Worm (Caenorhabditis elegans) whole organism, L1 larva: Measurements from ENCODE around the gene Y97E10AR.4.

Experiments
- dpl-1 ChIP-seq, 3 experiments: fragments of 150-350 bp in 2 of 3; sonication (generic microtip) in 1 of 3; optimal IDR thresholded peaks; 2 replicates each; lab custom pipeline; 2014 to 2017; ENCODE audit warnings: missing biosample characterization in 3 of 3, missing genetic modification characterization in 3 of 3, missing genetic modification reagents in 3 of 3
- nhr-28 ChIP-seq: fragments of 150-350 bp; optimal IDR thresholded peaks from 2 replicates; lab custom pipeline; 2014; ENCODE audit warnings: missing biosample characterization, missing genetic modification characterization

- TF ChIP-seq nhr-28 (tag; lab: Kevin White, UChicago) (no peak), dpl-1 (GFP tag; optimal IDR thresholded peaks at IDR 0.05; lab: Kevin White, UChicago) (peak in 2 of 3 experiments; percentile 47 to 60)
These were observed 14.7 kb upstream of the Y97E10AR.4 start, which contains the start of gene F43H9.3 for ce11 chrV:8024752-8025151.
